Fruit fly (Drosophila melanogaster) whole organism, embryonic: Measurements from ENCODE around the gene Sgs1.

Experiments used
- CG11504 ChIP-seq: fragments of 200-800 bp; sonication (Bioruptor generic); optimal IDR thresholded peaks from 3 replicates; lab custom pipeline; 2019; ENCODE audit warnings: missing biosample characterization, mild to moderate bottlenecking, missing genetic modification characterization, moderate library complexity
- CG12219 ChIP-seq: fragments of 200-800 bp; sonication (Bioruptor generic); optimal IDR thresholded peaks from 3 replicates; lab custom pipeline; 2018; ENCODE audit warnings: missing biosample characterization, mild to moderate bottlenecking, missing genetic modification characterization
- CG13424 ChIP-seq: fragments of 200-800 bp; sonication (Bioruptor generic); optimal IDR thresholded peaks from 2 replicates; lab custom pipeline; 2019; ENCODE audit warnings: missing biosample characterization, mild to moderate bottlenecking, missing genetic modification characterization, moderate library complexity
- CG13775 ChIP-seq: fragments of 200-800 bp; sonication (Bioruptor generic); optimal IDR thresholded peaks from 3 replicates; lab custom pipeline; 2017; ENCODE audit warnings: missing biosample characterization, mild to moderate bottlenecking, missing genetic modification characterization
- CG17568 ChIP-seq: fragments of 200-800 bp; sonication (Bioruptor generic); optimal IDR thresholded peaks from 2 replicates; lab custom pipeline; 2018; ENCODE audit warnings: missing biosample characterization, mild to moderate bottlenecking, missing genetic modification characterization, moderate library complexity
- CG2120 ChIP-seq: fragments of 200-800 bp; sonication (Bioruptor generic); optimal IDR thresholded peaks from 3 replicates; lab custom pipeline; 2016; ENCODE audit warnings: missing biosample characterization, missing genetic modification characterization
- CG6854 ChIP-seq: fragments of 200-800 bp; sonication (Bioruptor generic); optimal IDR thresholded peaks from 3 replicates; lab custom pipeline; 2017; ENCODE audit warnings: missing biosample characterization, mild to moderate bottlenecking, missing genetic modification characterization
- CG7372 ChIP-seq: fragments of 200-800 bp; sonication (Bioruptor generic); IDR thresholded peaks from 2 replicates; pipeline ENCODE4 v1.3.6; 2022; ENCODE audit warnings: missing biosample characterization, missing genetic modification characterization
- CG9609 ChIP-seq: fragments of 200-800 bp; sonication (Bioruptor generic); optimal IDR thresholded peaks from 3 replicates; lab custom pipeline; 2016; ENCODE audit warnings: missing biosample characterization, missing genetic modification characterization
- Rfx ChIP-seq: fragments of 200-800 bp; sonication (Bioruptor generic); IDR thresholded peaks from 2 replicates; pipeline ENCODE4 v1.3.6; 2022; ENCODE audit warnings: missing biosample characterization, missing genetic modification characterization
- Six4 ChIP-seq: fragments of 200-800 bp; sonication (Bioruptor generic); optimal IDR thresholded peaks from 2 replicates; lab custom pipeline; 2016; ENCODE audit warnings: missing biosample characterization, missing genetic modification characterization
- prd ChIP-seq, 3 experiments: fragments of >200 bp in 2 of 3; fragments of 200-800 bp in 1 of 3; sonication (Bioruptor generic) in 1 of 3; optimal IDR thresholded peaks in 2 of 3; IDR thresholded peaks in 1 of 3; 2 replicates in 2 of 3; 3 replicates in 1 of 3; pipeline versions ENCODE4 v1.3.6 to Lab custom; 2017 to 2022; ENCODE audit warnings: missing biosample characterization in 1 of 3, missing genetic modification characterization in 1 of 3
- vnd ChIP-seq: fragments of 200-800 bp; sonication (Bioruptor generic); IDR thresholded peaks from 3 replicates; pipeline ENCODE4 v1.3.6; 2022; ENCODE audit warnings: missing biosample characterization, missing genetic modification characterization; ENCODE audit not compliant: partially characterized antibody

- TF ChIP-seq CG7372 (GFP tag; lab: Robert Waterston, UW) = no peak
- no peak for TF ChIP-seq CG6854 (GFP tag; lab: Kevin White, UChicago)
- TF ChIP-seq CG13424 (tag; lab: Kevin White, UChicago) = no peak
- TF ChIP-seq Six4 = no peak
- no peak for TF ChIP-seq CG17568 (GFP tag; lab: Kevin White, UChicago)
- no peak for TF ChIP-seq prd (optimal IDR thresholded peaks at IDR 0.05; lab: Kevin White, UChicago)
- no peak for TF ChIP-seq prd (GFP tag; IDR thresholded peaks at IDR 0.05; lab: Robert Waterston, UW)
- no peak for TF ChIP-seq CG2120 (GFP tag; lab: Kevin White, UChicago)
- no peak for TF ChIP-seq CG9609 (GFP tag; lab: Kevin White, UChicago)
- no peak for TF ChIP-seq Rfx (GFP tag; lab: Robert Waterston, UW)
- no peak for TF ChIP-seq CG11504 (tag; lab: Kevin White, UChicago)
- no peak for TF ChIP-seq CG13775
- no peak for TF ChIP-seq vnd (GFP tag; lab: Robert Waterston, UW)
- TF ChIP-seq CG12219 = no peak
Measured at dm6 chr2L:4893612-4894011, 43.6 kb upstream of the Sgs1 start.
